Worm (Caenorhabditis elegans): Measurements from ENCODE around the gene Y45F3A.1.
A peak's percentile ranks its signal among the peaks of the same experiment; 100 is the strongest.

Gene Y45F3A.1

DNA sequence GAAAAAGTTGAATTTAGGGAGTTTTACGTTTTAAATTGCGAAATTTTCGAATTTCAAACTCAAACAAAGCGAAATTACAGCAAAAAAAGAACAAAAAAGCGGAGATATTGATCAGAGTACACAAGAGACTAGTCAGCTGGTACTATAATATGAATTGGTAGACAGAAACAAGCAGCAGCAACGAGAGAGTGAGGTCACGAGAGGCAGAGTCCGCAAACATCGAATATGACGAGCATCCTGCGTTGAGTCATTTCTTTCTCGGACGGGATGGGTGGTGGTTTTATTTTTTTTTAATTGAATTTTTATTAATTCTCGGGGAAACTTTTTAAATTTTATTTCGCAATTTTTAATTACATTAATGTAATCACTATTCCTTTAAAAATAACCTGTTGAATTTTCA lies 38.0 kb upstream of the Y45F3A.1 start (continued):
- no peak for TF ChIP-seq spr-1 (tag; optimal IDR thresholded peaks at IDR 0.05)
- peak; percentile 84 for TF ChIP-seq nhr-6 (tag; optimal IDR thresholded peaks at IDR 0.05)
- no peak for TF ChIP-seq pqm-1 (tag; optimal IDR thresholded peaks at IDR 0.05)
- no peak for TF ChIP-seq daf-16 (GFP tag; optimal IDR thresholded peaks at IDR 0.05)
- TF ChIP-seq daf-16 (tag; optimal IDR thresholded peaks at IDR 0.05), result peak; percentile 70
- peak; percentile 52; the same call in 1 of the 2 replicates for TF ChIP-seq dmd-6 (GFP tag; IDR thresholded peaks at IDR 0.05)
- no peak for TF ChIP-seq egl-27 (tag; optimal IDR thresholded peaks at IDR 0.05)
- TF ChIP-seq lir-3 (tag; optimal IDR thresholded peaks at IDR 0.05), result no peak
- TF ChIP-seq aly-2 (tag; optimal IDR thresholded peaks at IDR 0.05), result no peak
- no peak for TF ChIP-seq cey-2 (tag; optimal IDR thresholded peaks at IDR 0.05; ENCODE audit: borderline replicate concordance, insufficient read depth)
- TF ChIP-seq nhr-11 (tag; optimal IDR thresholded peaks at IDR 0.05), result peak; percentile 40
- no peak for TF ChIP-seq tra-1 (GFP tag; IDR thresholded peaks at IDR 0.05)
- no peak for TF ChIP-seq ceh-62 (tag; optimal IDR thresholded peaks at IDR 0.05)
- TF ChIP-seq egl-43 (GFP tag; IDR thresholded peaks at IDR 0.05), result no peak
- TF ChIP-seq snpc-1.2 (GFP tag; IDR thresholded peaks at IDR 0.05), result no peak
- no peak for TF ChIP-seq skn-1 (tag; optimal IDR thresholded peaks at IDR 0.05)
- TF ChIP-seq ceh-28 (tag; optimal IDR thresholded peaks at IDR 0.05), result no peak
- TF ChIP-seq zfp-3 (GFP tag; conservative IDR thresholded peaks at IDR 0.05), result no peak
- TF ChIP-seq attf-4 (tag; optimal IDR thresholded peaks at IDR 0.05), result no peak
- TF ChIP-seq vab-7 (GFP tag; IDR thresholded peaks at IDR 0.05), result no peak
- no peak for TF ChIP-seq php-3 (GFP tag; IDR thresholded peaks at IDR 0.05)
- no peak for TF ChIP-seq unc-39 (tag; optimal IDR thresholded peaks at IDR 0.05)

- TF ChIP-seq daf-19 (GFP tag; conservative IDR thresholded peaks at IDR 0.05) (no peak), mep-1 (tag; optimal IDR thresholded peaks at IDR 0.05) (peak; percentile 6), set-16 (GFP tag; IDR thresholded peaks at IDR 0.05) (no peak), nhr-48 (tag; optimal IDR thresholded peaks at IDR 0.05) (no peak), snpc-4 (tag; optimal IDR thresholded peaks at IDR 0.05) (no peak), ama-1 (optimal IDR thresholded peaks at IDR 0.05) (peak; percentile 53)
Measured at ce11 chrIII:10596387-10596786, 34.7 kb upstream of the Y45F3A.1 start, which contains the start of gene Y39A1A.3. Gene Y39A1A.3 (minus strand): TSS chrIII:10596487.

- no peak for TF ChIP-seq spr-3 (GFP tag; optimal IDR thresholded peaks at IDR 0.05)
- TF ChIP-seq aha-1 (tag), result peak; percentile 31
- TF ChIP-seq ama-1 (optimal IDR thresholded peaks at IDR 0.05), result peak; percentile 37
- TF ChIP-seq nhr-76 (tag; optimal IDR thresholded peaks at IDR 0.05), result no peak
- TF ChIP-seq set-16 (GFP tag; IDR thresholded peaks at IDR 0.05), result no peak
Measured at ce11 chrIII:10595066-10595465, 33.4 kb upstream of the Y45F3A.1 start, which contains the start of gene Y45F3A.9. Gene Y45F3A.9 (minus strand): TSS chrIII:10595166.

ce11 chrIII:10592729-10593128 lies 31.0 kb upstream of the Y45F3A.1 start, which contains the start of gene Y45F3A.8:
Gene Y45F3A.8 (minus strand): TSS chrIII:10592829.
- TF ChIP-seq rbr-2 (tag; optimal IDR thresholded peaks at IDR 0.05), result no peak
- no peak for TF ChIP-seq nhr-111 (GFP tag; optimal IDR thresholded peaks at IDR 0.05)
- no peak for TF ChIP-seq ceh-28 (tag; optimal IDR thresholded peaks at IDR 0.05)
- TF ChIP-seq daf-19 (GFP tag; conservative IDR thresholded peaks at IDR 0.05), result no peak
- no peak for TF ChIP-seq ZK337.2 (GFP tag; IDR thresholded peaks at IDR 0.05)
- TF ChIP-seq fos-1 (tag; optimal IDR thresholded peaks at IDR 0.05), result no peak
- no peak for TF ChIP-seq unc-130 (GFP tag; optimal IDR thresholded peaks at IDR 0.05)
- TF ChIP-seq tag-97 (GFP tag; IDR thresholded peaks at IDR 0.05), result no peak

DNA sequence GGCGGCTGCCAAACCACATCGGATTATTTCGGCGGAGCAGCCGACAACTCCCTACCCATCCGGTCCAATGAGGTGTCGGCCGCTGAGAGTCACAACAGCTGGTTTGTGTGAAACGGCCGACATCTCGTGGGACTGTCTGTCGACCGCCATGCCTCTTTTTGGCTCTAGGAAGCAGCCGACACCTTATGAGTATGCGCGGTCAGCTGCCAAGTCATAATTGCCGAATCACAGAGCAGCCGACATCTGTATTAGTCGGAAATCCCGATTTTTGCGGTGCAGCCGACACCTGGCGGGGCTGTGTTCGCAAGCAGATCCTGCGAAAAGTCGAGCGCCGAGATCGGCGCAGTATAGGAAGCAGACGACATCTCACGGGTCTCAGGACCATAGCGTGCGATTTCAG lies 30.4 kb upstream of the Y45F3A.1 start:
- TF ChIP-seq set-16 (GFP tag; IDR thresholded peaks at IDR 0.05) (peak; percentile 63), dmd-6 (GFP tag; IDR thresholded peaks at IDR 0.05) (no peak), daf-8 (GFP tag; IDR thresholded peaks at IDR 0.05) (no peak), cey-2 (tag; optimal IDR thresholded peaks at IDR 0.05; ENCODE audit: borderline replicate concordance, insufficient read depth) (no peak), unc-62 (GFP tag; optimal IDR thresholded peaks at IDR 0.05 in 1 of 2) (no peak), unc-62 (tag; optimal IDR thresholded peaks at IDR 0.05) (no peak), zip-11 (GFP tag; IDR thresholded peaks at IDR 0.05) (no peak), aha-1 (tag) (peak; percentile 30)
